Fruit fly (Drosophila melanogaster) whole organism, adult: ENCODE data around the gene CG14696.

ENCODE experiments used
- CG14711 ChIP-seq: fragments of 200-800 bp; sonication (Bioruptor generic); optimal IDR thresholded peaks from 2 replicates; lab custom pipeline; 2018; ENCODE audit warnings: missing biosample characterization, mild to moderate bottlenecking, missing genetic modification characterization, moderate library complexity
- cic ChIP-seq: fragments of 200-800 bp; sonication (Bioruptor generic); optimal IDR thresholded peaks from 2 replicates; lab custom pipeline; 2017; ENCODE audit warnings: missing biosample characterization, mild to moderate bottlenecking, missing genetic modification characterization, moderate library complexity

dm6 chr3R:10884031-10884677, 647 bp downstream of the CG14696 start:
- TF ChIP-seq CG14711 (tag; lab: Kevin White, UChicago), result no peak
- TF ChIP-seq cic (GFP tag; lab: Kevin White, UChicago), result no peak
